Worm (Caenorhabditis elegans) whole organism, L2 larva: ENCODE results near the gene ZK1073.1.

ENCODE experiments used
- C34F6.9 ChIP-seq: fragments of 150-350 bp; optimal IDR thresholded peaks from 2 replicates; lab custom pipeline; 2014; ENCODE audit warnings: missing biosample characterization, missing genetic modification characterization
- F13H6.1 ChIP-seq: sonication (generic microtip); optimal IDR thresholded peaks from 2 replicates; lab custom pipeline; 2016; ENCODE audit warnings: missing genetic modification characterization, missing compliant biosample characterization
- R02D3.7 ChIP-seq: fragments of 150-350 bp; optimal IDR thresholded peaks from 2 replicates; lab custom pipeline; 2014; ENCODE audit warnings: missing biosample characterization, missing genetic modification characterization
- Y55F3AM.14 ChIP-seq: fragments of 200-800 bp; sonication (Bioruptor generic); optimal IDR thresholded peaks from 2 replicates; lab custom pipeline; 2018; ENCODE audit warnings: mild to moderate bottlenecking, missing genetic modification characterization, missing compliant biosample characterization
- ZK546.5 ChIP-seq: sonication (generic microtip); optimal IDR thresholded peaks from 2 replicates; lab custom pipeline; 2017; ENCODE audit warnings: missing biosample characterization, missing genetic modification characterization
- alr-1 ChIP-seq: fragments of 150-350 bp; optimal IDR thresholded peaks from 2 replicates; lab custom pipeline; 2014; ENCODE audit warnings: missing biosample characterization, missing genetic modification characterization
- ama-1 ChIP-seq: fragments of 150-350 bp; optimal IDR thresholded peaks from 2 replicates; lab custom pipeline; 2018; ENCODE audit warnings: inconsistent platforms
- ceh-16 ChIP-seq: fragments of 150-350 bp; optimal IDR thresholded peaks from 2 replicates; lab custom pipeline; 2014; ENCODE audit warnings: missing biosample characterization, missing genetic modification characterization
- ceh-82 ChIP-seq: fragments of 150-350 bp; optimal IDR thresholded peaks from 2 replicates; lab custom pipeline; 2014; ENCODE audit warnings: missing biosample characterization, missing genetic modification characterization
- crh-2 ChIP-seq: sonication (generic microtip); optimal IDR thresholded peaks from 2 replicates; lab custom pipeline; 2017; ENCODE audit warnings: missing biosample characterization, missing genetic modification characterization
- dmd-4 ChIP-seq: sonication (generic microtip); optimal IDR thresholded peaks from 2 replicates; lab custom pipeline; 2017; ENCODE audit warnings: missing biosample characterization, missing genetic modification characterization
- egl-27 ChIP-seq: sonication (generic microtip); optimal IDR thresholded peaks from 3 replicates; lab custom pipeline; 2017; ENCODE audit warnings: missing biosample characterization, missing genetic modification reagents, missing genetic modification characterization
- elt-3 ChIP-seq: sonication (generic microtip); optimal IDR thresholded peaks from 2 replicates; lab custom pipeline; 2017; ENCODE audit warnings: missing biosample characterization, missing genetic modification characterization
- fos-1 ChIP-seq: fragments of 150-350 bp; optimal IDR thresholded peaks from 2 replicates; lab custom pipeline; 2014; ENCODE audit warnings: missing biosample characterization, missing genetic modification characterization
- gmeb-1 ChIP-seq: fragments of 150-350 bp; optimal IDR thresholded peaks from 2 replicates; lab custom pipeline; 2014; ENCODE audit warnings: missing biosample characterization, missing genetic modification characterization
- lin-11 ChIP-seq: fragments of 150-350 bp; sonication (generic microtip); optimal IDR thresholded peaks from 2 replicates; lab custom pipeline; 2014; ENCODE audit warnings: missing biosample characterization, missing genetic modification characterization, inconsistent platforms, mixed read lengths
- lin-39 ChIP-seq: fragments of 150-350 bp; optimal IDR thresholded peaks from 2 replicates; lab custom pipeline; 2014; ENCODE audit warnings: missing biosample characterization, missing genetic modification reagents, missing genetic modification characterization
- lsy-2 ChIP-seq, 2 experiments: fragments of 150-350 bp in 1 of 2; sonication (generic microtip) in 1 of 2; optimal IDR thresholded peaks; 2 replicates each; lab custom pipeline; 2014 to 2017; ENCODE audit warnings: missing biosample characterization in 2 of 2, missing genetic modification characterization in 2 of 2
- mbf-1 ChIP-seq: sonication (generic microtip); optimal IDR thresholded peaks from 2 replicates; lab custom pipeline; 2017; ENCODE audit warnings: missing biosample characterization, missing genetic modification characterization
- mdl-1 ChIP-seq, 2 experiments: fragments of 150-350 bp in 1 of 2; sonication (generic microtip) in 1 of 2; optimal IDR thresholded peaks; 2 replicates each; lab custom pipeline; 2017; ENCODE audit warnings: missing biosample characterization in 2 of 2, missing genetic modification characterization in 2 of 2
- nhr-11 ChIP-seq: fragments of 150-350 bp; optimal IDR thresholded peaks from 2 replicates; lab custom pipeline; 2014; ENCODE audit warnings: missing biosample characterization, missing genetic modification characterization
- nhr-12 ChIP-seq: fragments of 150-350 bp; optimal IDR thresholded peaks from 2 replicates; lab custom pipeline; 2014; ENCODE audit warnings: missing biosample characterization, missing genetic modification characterization
- nhr-129 ChIP-seq: fragments of 150-350 bp; optimal IDR thresholded peaks from 2 replicates; lab custom pipeline; 2014; ENCODE audit warnings: missing biosample characterization, missing genetic modification characterization
- nhr-21 ChIP-seq: fragments of 150-350 bp; optimal IDR thresholded peaks from 2 replicates; lab custom pipeline; 2014; ENCODE audit warnings: missing biosample characterization, missing genetic modification characterization
- nhr-23 ChIP-seq: fragments of 150-350 bp; optimal IDR thresholded peaks from 2 replicates; lab custom pipeline; 2014; ENCODE audit warnings: missing biosample characterization, missing genetic modification reagents, missing genetic modification characterization
- nhr-25 ChIP-seq: fragments of 150-350 bp; sonication (generic microtip); optimal IDR thresholded peaks from 3 replicates; lab custom pipeline; 2014; ENCODE audit warnings: missing biosample characterization, missing genetic modification characterization
- nhr-6 ChIP-seq: fragments of 150-350 bp; optimal IDR thresholded peaks from 2 replicates; lab custom pipeline; 2014; ENCODE audit warnings: missing biosample characterization, missing genetic modification characterization
- peb-1 ChIP-seq: fragments of 150-350 bp; optimal IDR thresholded peaks from 2 replicates; lab custom pipeline; 2014; ENCODE audit warnings: missing biosample characterization, missing genetic modification characterization
- sem-4 ChIP-seq: fragments of 150-350 bp; optimal IDR thresholded peaks from 2 replicates; lab custom pipeline; 2014; ENCODE audit warnings: missing biosample characterization, missing genetic modification reagents, missing genetic modification characterization
- skn-1 ChIP-seq: sonication (generic microtip); optimal IDR thresholded peaks from 2 replicates; lab custom pipeline; 2017; ENCODE audit warnings: missing biosample characterization, missing genetic modification characterization
- sma-3 ChIP-seq: sonication (generic microtip); optimal IDR thresholded peaks from 2 replicates; lab custom pipeline; 2016; ENCODE audit warnings: missing genetic modification reagents, missing genetic modification characterization, missing compliant biosample characterization
- sma-9 ChIP-seq, 2 experiments: fragments of 150-350 bp in 1 of 2; sonication (generic microtip) in 1 of 2; optimal IDR thresholded peaks; 2 replicates each; lab custom pipeline; 2014 to 2016; ENCODE audit warnings: missing genetic modification characterization in 2 of 2, mild to moderate bottlenecking in 1 of 2, missing biosample characterization in 1 of 2, missing compliant biosample characterization in 1 of 2, missing genetic modification reagents in 1 of 2, moderate library complexity in 1 of 2
- snpc-4 ChIP-seq: fragments of 150-350 bp; optimal IDR thresholded peaks from 2 replicates; lab custom pipeline; 2014; ENCODE audit warnings: missing biosample characterization, missing genetic modification characterization
- unc-39 ChIP-seq: fragments of 150-350 bp; optimal IDR thresholded peaks from 2 replicates; lab custom pipeline; 2014; ENCODE audit warnings: missing biosample characterization, missing genetic modification characterization
- zag-1 ChIP-seq: fragments of 150-350 bp; optimal IDR thresholded peaks from 2 replicates; lab custom pipeline; 2014; ENCODE audit warnings: missing biosample characterization, missing genetic modification characterization
- ztf-11 ChIP-seq: sonication (generic microtip); optimal IDR thresholded peaks from 2 replicates; lab custom pipeline; 2017; ENCODE audit warnings: missing biosample characterization, missing genetic modification characterization

ZK1073.1 gene

ce11 chrX:16124794-16125193, 3.9 kb downstream of the ZK1073.1 start:
- no peak for TF ChIP-seq nhr-23 (tag; lab: Kevin White, UChicago)
- no peak for TF ChIP-seq ama-1 (lab: Kevin White, UChicago)
- TF ChIP-seq F13H6.1 (tag; lab: Kevin White, UChicago), result no peak
- no peak for TF ChIP-seq sma-9 (GFP tag; optimal IDR thresholded peaks at IDR 0.05; lab: Kevin White, UChicago)
- TF ChIP-seq sma-9 (tag; optimal IDR thresholded peaks at IDR 0.05; lab: Kevin White, UChicago), result no peak
- no peak for TF ChIP-seq mbf-1 (tag; lab: Kevin White, UChicago)
- TF ChIP-seq alr-1 (tag; lab: Kevin White, UChicago), result no peak
- no peak for TF ChIP-seq Y55F3AM.14
- TF ChIP-seq skn-1 (tag; lab: Kevin White, UChicago), result no peak
- no peak for TF ChIP-seq sem-4 (tag; lab: Kevin White, UChicago)
- no peak for TF ChIP-seq crh-2 (tag; lab: Kevin White, UChicago)
- no peak for TF ChIP-seq ztf-11 (tag; lab: Kevin White, UChicago)
- no peak for TF ChIP-seq lin-11 (tag; lab: Kevin White, UChicago)
- no peak for TF ChIP-seq lsy-2 (tag; optimal IDR thresholded peaks at IDR 0.05; lab: Kevin White, UChicago)
- TF ChIP-seq elt-3, result no peak
- no peak for TF ChIP-seq ceh-16 (tag; lab: Kevin White, UChicago)
- TF ChIP-seq peb-1 (tag; lab: Kevin White, UChicago), result no peak
- TF ChIP-seq snpc-4 (tag; lab: Kevin White, UChicago), result no peak
- TF ChIP-seq ceh-82 (tag; lab: Kevin White, UChicago), result no peak
- TF ChIP-seq R02D3.7, result no peak

ce11 chrX:16124290-16124689, 4.4 kb downstream of the ZK1073.1 start:
- TF ChIP-seq F13H6.1 (tag; lab: Kevin White, UChicago) (no peak), sma-9 (GFP tag; optimal IDR thresholded peaks at IDR 0.05; lab: Kevin White, UChicago) (no peak), sma-9 (tag; optimal IDR thresholded peaks at IDR 0.05; lab: Kevin White, UChicago) (no peak), ama-1 (lab: Kevin White, UChicago) (no peak), ZK546.5 (tag; lab: Kevin White, UChicago) (no peak), nhr-6 (tag; lab: Kevin White, UChicago) (no peak), nhr-11 (tag; lab: Kevin White, UChicago) (no peak), nhr-129 (tag; lab: Kevin White, UChicago) (no peak), crh-2 (tag; lab: Kevin White, UChicago) (no peak), C34F6.9 (tag; lab: Kevin White, UChicago) (no peak), unc-39 (no peak), gmeb-1 (tag; lab: Kevin White, UChicago) (no peak), elt-3 (no peak), ceh-16 (tag; lab: Kevin White, UChicago) (no peak), nhr-21 (no peak), lin-39 (tag; lab: Kevin White, UChicago) (no peak), ceh-82 (tag; lab: Kevin White, UChicago) (no peak), egl-27 (tag; lab: Kevin White, UChicago) (no peak)

- TF ChIP-seq mdl-1 (tag; optimal IDR thresholded peaks at IDR 0.05; lab: Kevin White, UChicago) (no peak), egl-27 (tag; lab: Kevin White, UChicago) (no peak), dmd-4 (tag; lab: Kevin White, UChicago) (no peak), ceh-16 (tag; lab: Kevin White, UChicago) (no peak), sma-3 (GFP tag; lab: Kevin White, UChicago) (no peak), fos-1 (tag; lab: Kevin White, UChicago) (no peak), ZK546.5 (tag; lab: Kevin White, UChicago) (no peak), Y55F3AM.14 (no peak), nhr-25 (tag; lab: Kevin White, UChicago) (no peak), zag-1 (tag; lab: Kevin White, UChicago) (no peak), alr-1 (tag; lab: Kevin White, UChicago) (no peak), elt-3 (no peak)
Observed at ce11 chrX:16122628-16123027, 6.0 kb downstream of the ZK1073.1 start.

ce11 chrX:16117618-16118017, 11.0 kb downstream of the ZK1073.1 start:
- TF ChIP-seq crh-2 (tag; lab: Kevin White, UChicago) (no peak), ceh-82 (tag; lab: Kevin White, UChicago) (no peak), sma-9 (GFP tag; optimal IDR thresholded peaks at IDR 0.05; lab: Kevin White, UChicago) (no peak), sma-9 (tag; optimal IDR thresholded peaks at IDR 0.05; lab: Kevin White, UChicago) (no peak), ztf-11 (tag; lab: Kevin White, UChicago) (no peak), lin-11 (tag; lab: Kevin White, UChicago) (no peak), nhr-12 (tag; lab: Kevin White, UChicago) (no peak), dmd-4 (tag; lab: Kevin White, UChicago) (no peak), mdl-1 (tag; optimal IDR thresholded peaks at IDR 0.05; lab: Kevin White, UChicago) (no peak), F13H6.1 (tag; lab: Kevin White, UChicago) (no peak), ceh-16 (tag; lab: Kevin White, UChicago) (no peak), peb-1 (tag; lab: Kevin White, UChicago) (no peak)
